Comparison of ENCODE assay signal across 1 fruit fly cellular context in the genomic region with DNA sequence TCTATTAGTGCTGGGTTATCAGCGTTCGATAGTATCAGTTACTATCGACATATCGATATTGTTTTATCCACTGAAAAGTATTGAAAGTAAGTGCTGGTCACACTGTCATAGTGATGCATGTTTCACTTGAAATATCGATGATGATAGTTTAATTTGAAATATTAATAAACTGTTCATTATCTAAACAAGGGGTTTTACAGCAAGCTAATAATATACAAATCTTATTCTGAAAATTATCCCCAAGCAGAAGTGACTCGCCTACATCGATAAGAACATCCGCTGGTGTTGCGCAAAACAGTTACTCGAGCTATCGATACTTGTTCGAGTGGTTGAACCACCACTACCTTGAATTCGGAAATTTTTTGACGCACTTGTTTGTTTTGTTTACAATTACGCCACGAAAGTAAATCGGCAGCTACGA.
A peak's percentile ranks its signal among the peaks of the same experiment; 100 is the strongest.
TF ChIP-seq lines count a peak whose summit lies in the region.

A gene (minus strand): TSS at position 10 of the 421 bp plus-strand sequence.
A gene (plus strand): TSS at position 333 of the 421 bp plus-strand sequence.
A gene (plus strand): TSS at position 333 of the 421 bp plus-strand sequence.

TF ChIP-seq in whole organism, embryonic, 481 proteins besides CTCF, POLR2A, EP300 and RAD21 (continued from another document and continues in another):
- peak; percentile 6 for TF ChIP-seq MTF-1 (GFP tag; optimal IDR thresholded peaks at IDR 0.05; lab: Kevin White, UChicago; ENCODE audit: borderline replicate concordance)
- TF ChIP-seq nau (GFP tag; optimal IDR thresholded peaks at IDR 0.05; lab: Kevin White, UChicago), result no peak
- no peak for TF ChIP-seq CG6254 (GFP tag; optimal IDR thresholded peaks at IDR 0.05; lab: Kevin White, UChicago)
- no peak for TF ChIP-seq run (tag; optimal IDR thresholded peaks at IDR 0.05; lab: Kevin White, UChicago)
- no peak for TF ChIP-seq CG2678 (tag; optimal IDR thresholded peaks at IDR 0.05; lab: Kevin White, UChicago)
- peak; percentile 28 for TF ChIP-seq trh (GFP tag; optimal IDR thresholded peaks at IDR 0.05; lab: Kevin White, UChicago)
- TF ChIP-seq HmgD (GFP tag; optimal IDR thresholded peaks at IDR 0.05; lab: Kevin White, UChicago), result peak; percentile 74
- no peak for TF ChIP-seq gsb-n (tag; optimal IDR thresholded peaks at IDR 0.05; lab: Kevin White, UChicago)
- TF ChIP-seq slbo (GFP tag; IDR thresholded peaks at IDR 0.05; lab: Robert Waterston, UW), result peak; percentile 81
- no peak for TF ChIP-seq CG1529 (GFP tag; optimal IDR thresholded peaks at IDR 0.05; lab: Kevin White, UChicago)
- TF ChIP-seq CG14014 (GFP tag; IDR thresholded peaks at IDR 0.05; lab: Robert Waterston, UW), result peak; percentile 50; the same call in 1 of the 2 replicates
- TF ChIP-seq CG9215 (GFP tag; IDR thresholded peaks at IDR 0.05; lab: Robert Waterston, UW), result no peak; the same call in none of the 2 replicates
- TF ChIP-seq ara (GFP tag; IDR thresholded peaks at IDR 0.05; lab: Robert Waterston, UW), result no peak
- TF ChIP-seq chif (GFP tag; optimal IDR thresholded peaks at IDR 0.05; lab: Kevin White, UChicago), result peak; percentile 64 to 68
- peak; percentile 67; the same call in 1 of the 2 replicates for TF ChIP-seq ssp (GFP tag; IDR thresholded peaks at IDR 0.05; lab: Robert Waterston, UW)
- peak; percentile 73 for TF ChIP-seq CG17829 (tag; optimal IDR thresholded peaks at IDR 0.05; lab: Kevin White, UChicago)
- TF ChIP-seq Dek (tag; optimal IDR thresholded peaks at IDR 0.05; lab: Kevin White, UChicago), result peak; percentile 49
- TF ChIP-seq Stat92E (GFP tag; optimal IDR thresholded peaks at IDR 0.05; lab: Kevin White, UChicago), result no peak
- no peak for TF ChIP-seq GATAe (GFP tag; conservative IDR thresholded peaks at IDR 0.05; lab: Robert Waterston, UW)
- TF ChIP-seq CG17361 (GFP tag; IDR thresholded peaks at IDR 0.05; lab: Robert Waterston, UW), result peak; percentile 79
- peak; percentile 77 for TF ChIP-seq chn (GFP tag; optimal IDR thresholded peaks at IDR 0.05; lab: Kevin White, UChicago)
- peak; percentile 97 for TF ChIP-seq inv (GFP tag; IDR thresholded peaks at IDR 0.05; lab: Robert Waterston, UW; ENCODE audit: partially characterized antibody)
- TF ChIP-seq hth (optimal IDR thresholded peaks at IDR 0.05; lab: Kevin White, UChicago), result no peak
- TF ChIP-seq ems (GFP tag; optimal IDR thresholded peaks at IDR 0.05; lab: Kevin White, UChicago), result peak; percentile 52
- TF ChIP-seq Neu2 (GFP tag; optimal IDR thresholded peaks at IDR 0.05; lab: Kevin White, UChicago; ENCODE audit: borderline replicate concordance), result no peak
- no peak for TF ChIP-seq CG7271 (tag; optimal IDR thresholded peaks at IDR 0.05; lab: Kevin White, UChicago)
- TF ChIP-seq CG3281 (GFP tag; optimal IDR thresholded peaks at IDR 0.05; lab: Kevin White, UChicago), result peak; percentile 27
- TF ChIP-seq sc (optimal IDR thresholded peaks at IDR 0.05; lab: Kevin White, UChicago), result no peak
- TF ChIP-seq sc (GFP tag; optimal IDR thresholded peaks at IDR 0.05; lab: Kevin White, UChicago), result no peak
- peak; percentile 73 for TF ChIP-seq Mad (GFP tag; optimal IDR thresholded peaks at IDR 0.05; lab: Kevin White, UChicago)
- peak; percentile 57; the same call in 1 of the 2 replicates for TF ChIP-seq CG32772 (GFP tag; IDR thresholded peaks at IDR 0.05; lab: Robert Waterston, UW)
- TF ChIP-seq pho (GFP tag; optimal IDR thresholded peaks at IDR 0.05; lab: Kevin White, UChicago), result peak; percentile 73
- TF ChIP-seq en (GFP tag; optimal IDR thresholded peaks at IDR 0.05; lab: Kevin White, UChicago), result peak; percentile 35
- peak; percentile 53 for TF ChIP-seq CG33557 (GFP tag; optimal IDR thresholded peaks at IDR 0.05; lab: Kevin White, UChicago)
- 0 out of 2 replicates have a peak, but pooled peaks have one; percentile 26 for TF ChIP-seq Rx (GFP tag; IDR thresholded peaks at IDR 0.05; lab: Robert Waterston, UW)
- no peak for TF ChIP-seq CG4707 (GFP tag; optimal IDR thresholded peaks at IDR 0.05; lab: Kevin White, UChicago)
- TF ChIP-seq HLH4C (GFP tag; IDR thresholded peaks at IDR 0.05; lab: Robert Waterston, UW; ENCODE audit: partially characterized antibody), result peak; percentile 95
- TF ChIP-seq Dref (GFP tag; IDR thresholded peaks at IDR 0.05; lab: Robert Waterston, UW), result peak; percentile 90
- peak; percentile 16 for TF ChIP-seq CG3407 (GFP tag; optimal IDR thresholded peaks at IDR 0.05; lab: Kevin White, UChicago)
- TF ChIP-seq CG31365 (tag; optimal IDR thresholded peaks at IDR 0.05; lab: Kevin White, UChicago), result no peak
- peak; percentile 53 for TF ChIP-seq tap (tag; optimal IDR thresholded peaks at IDR 0.05; lab: Kevin White, UChicago)
- no peak for TF ChIP-seq CG15514 (GFP tag; optimal IDR thresholded peaks at IDR 0.05; lab: Kevin White, UChicago)
- peak; percentile 58 for TF ChIP-seq Elba2 (GFP tag; optimal IDR thresholded peaks at IDR 0.05; lab: Kevin White, UChicago)
- no peak for TF ChIP-seq pita (GFP tag; optimal IDR thresholded peaks at IDR 0.05; lab: Kevin White, UChicago)
- no peak for TF ChIP-seq eve (GFP tag; optimal IDR thresholded peaks at IDR 0.05; lab: Kevin White, UChicago)
- TF ChIP-seq sr (GFP tag; IDR thresholded peaks at IDR 0.05; lab: Robert Waterston, UW), result no peak
- no peak for TF ChIP-seq CG17912 (GFP tag; optimal IDR thresholded peaks at IDR 0.05; lab: Kevin White, UChicago)
- TF ChIP-seq HLH3B (GFP tag; IDR thresholded peaks at IDR 0.05; lab: Robert Waterston, UW), result peak; percentile 58; the same call in 1 of the 2 replicates
- TF ChIP-seq dimm (GFP tag; IDR thresholded peaks at IDR 0.05; lab: Robert Waterston, UW), result no peak
- TF ChIP-seq Scr (GFP tag; IDR thresholded peaks at IDR 0.05; lab: Robert Waterston, UW; ENCODE audit: partially characterized antibody), result peak; percentile 98
- no peak for TF ChIP-seq Awh (GFP tag; IDR thresholded peaks at IDR 0.05; lab: Robert Waterston, UW)
- peak; percentile 63 for TF ChIP-seq CG1647 (GFP tag; optimal IDR thresholded peaks at IDR 0.05; lab: Kevin White, UChicago)
- TF ChIP-seq bigmax (GFP tag; optimal IDR thresholded peaks at IDR 0.05; lab: Kevin White, UChicago), result no peak
- no peak for TF ChIP-seq CG12219 (GFP tag; optimal IDR thresholded peaks at IDR 0.05; lab: Kevin White, UChicago)
- TF ChIP-seq Sox100B (GFP tag; optimal IDR thresholded peaks at IDR 0.05; lab: Kevin White, UChicago), result no peak
- peak; percentile 69 for TF ChIP-seq pum (GFP tag; optimal IDR thresholded peaks at IDR 0.05; lab: Kevin White, UChicago)
- TF ChIP-seq crc (GFP tag; optimal IDR thresholded peaks at IDR 0.05; lab: Kevin White, UChicago), result no peak
- TF ChIP-seq jing (GFP tag; optimal IDR thresholded peaks at IDR 0.05; lab: Kevin White, UChicago), result no peak
- TF ChIP-seq CG10147 (GFP tag; optimal IDR thresholded peaks at IDR 0.05; lab: Kevin White, UChicago), result peak; percentile 58
- TF ChIP-seq nerfin-1 (tag; optimal IDR thresholded peaks at IDR 0.05; lab: Kevin White, UChicago), result peak; percentile 65
- TF ChIP-seq CG7963 (GFP tag; IDR thresholded peaks at IDR 0.05; lab: Robert Waterston, UW; ENCODE audit: partially characterized antibody), result peak; percentile 93
- no peak for TF ChIP-seq dati (GFP tag; IDR thresholded peaks at IDR 0.05; lab: Robert Waterston, UW)
- peak; percentile 75 for TF ChIP-seq CG10267 (tag; optimal IDR thresholded peaks at IDR 0.05; lab: Kevin White, UChicago)
- TF ChIP-seq fd102C (GFP tag; optimal IDR thresholded peaks at IDR 0.05; lab: Kevin White, UChicago), result no peak
- TF ChIP-seq Usf (GFP tag; optimal IDR thresholded peaks at IDR 0.05; lab: Kevin White, UChicago), result peak; percentile 56
- TF ChIP-seq lola (GFP tag; optimal IDR thresholded peaks at IDR 0.05; lab: Kevin White, UChicago), result peak in 1 of 3 experiments; percentile 62
- TF ChIP-seq Hr3 (GFP tag; optimal IDR thresholded peaks at IDR 0.05; lab: Kevin White, UChicago), result peak; percentile 48
- peak; percentile 38; the same call in 1 of the 3 replicates for TF ChIP-seq B-H1 (GFP tag; IDR thresholded peaks at IDR 0.05; lab: Robert Waterston, UW)
- TF ChIP-seq NK7.1 (GFP tag; optimal IDR thresholded peaks at IDR 0.05; lab: Kevin White, UChicago), result peak; percentile 26
- TF ChIP-seq CG10274 (GFP tag; optimal IDR thresholded peaks at IDR 0.05; lab: Kevin White, UChicago), result no peak
- no peak for TF ChIP-seq Spps (tag; optimal IDR thresholded peaks at IDR 0.05; lab: Kevin White, UChicago)
- TF ChIP-seq stc (GFP tag; IDR thresholded peaks at IDR 0.05; lab: Robert Waterston, UW), result no peak
- peak; percentile 36 for TF ChIP-seq ERR (GFP tag; optimal IDR thresholded peaks at IDR 0.05; lab: Kevin White, UChicago)
- TF ChIP-seq CG12391 (tag; optimal IDR thresholded peaks at IDR 0.05; lab: Kevin White, UChicago), result peak; percentile 84
- TF ChIP-seq ATbp (GFP tag; optimal IDR thresholded peaks at IDR 0.05; lab: Kevin White, UChicago), result no peak
- peak; percentile 18 for TF ChIP-seq pb (GFP tag; optimal IDR thresholded peaks at IDR 0.05; lab: Kevin White, UChicago)
- TF ChIP-seq CG3838 (GFP tag; optimal IDR thresholded peaks at IDR 0.05; lab: Kevin White, UChicago), result peak; percentile 27
- peak; percentile 50; the same call in 1 of the 2 replicates for TF ChIP-seq CG4404 (GFP tag; IDR thresholded peaks at IDR 0.05; lab: Robert Waterston, UW)
- TF ChIP-seq gcm2 (GFP tag; optimal IDR thresholded peaks at IDR 0.05; lab: Kevin White, UChicago), result no peak
- TF ChIP-seq dmrt99B (tag; optimal IDR thresholded peaks at IDR 0.05; lab: Kevin White, UChicago), result no peak
- TF ChIP-seq H2.0 (GFP tag; IDR thresholded peaks at IDR 0.05; lab: Robert Waterston, UW), result no peak; the same call in 1 of the 2 replicates
- TF ChIP-seq CG11093 (GFP tag; IDR thresholded peaks at IDR 0.05; lab: Robert Waterston, UW), result 0 out of 3 replicates have a peak, but pooled peaks have one; percentile 20
- 0 out of 2 replicates have a peak, but pooled peaks have one; percentile 23 for TF ChIP-seq CG10959 (GFP tag; IDR thresholded peaks at IDR 0.05; lab: Robert Waterston, UW)
- peak; percentile 91 for TF ChIP-seq ato (GFP tag; IDR thresholded peaks at IDR 0.05; lab: Robert Waterston, UW; ENCODE audit: partially characterized antibody)
- TF ChIP-seq CG3995 (GFP tag; optimal IDR thresholded peaks at IDR 0.05; lab: Kevin White, UChicago), result peak; percentile 94
- peak; percentile 30 for TF ChIP-seq CG8388 (GFP tag; optimal IDR thresholded peaks at IDR 0.05; lab: Kevin White, UChicago)
- peak; percentile 50 for TF ChIP-seq Bdp1 (GFP tag; optimal IDR thresholded peaks at IDR 0.05; lab: Kevin White, UChicago)
- TF ChIP-seq Poxn (GFP tag; IDR thresholded peaks at IDR 0.05; lab: Robert Waterston, UW), result no peak
- TF ChIP-seq Abd-B (GFP tag; optimal IDR thresholded peaks at IDR 0.05; lab: Kevin White, UChicago), result no peak
- 0 out of 2 replicates have a peak, but pooled peaks have one; percentile 11 for TF ChIP-seq sens-2 (GFP tag; IDR thresholded peaks at IDR 0.05; lab: Robert Waterston, UW)
- TF ChIP-seq CG31388 (GFP tag; optimal IDR thresholded peaks at IDR 0.05; lab: Kevin White, UChicago), result peak; percentile 25
- no peak for TF ChIP-seq Vsx1 (GFP tag; optimal IDR thresholded peaks at IDR 0.05; lab: Kevin White, UChicago)
- peak; percentile 36 for TF ChIP-seq CG8089 (GFP tag; optimal IDR thresholded peaks at IDR 0.05; lab: Kevin White, UChicago)
- peak; percentile 85 for TF ChIP-seq CG4617 (GFP tag; optimal IDR thresholded peaks at IDR 0.05; lab: Kevin White, UChicago; ENCODE audit: borderline replicate concordance)
- peak; percentile 22 for TF ChIP-seq CG10654 (GFP tag; optimal IDR thresholded peaks at IDR 0.05; lab: Kevin White, UChicago)
- TF ChIP-seq trem (tag; optimal IDR thresholded peaks at IDR 0.05; lab: Kevin White, UChicago), result peak; percentile 77
- TF ChIP-seq PHDP (tag; optimal IDR thresholded peaks at IDR 0.05; lab: Kevin White, UChicago), result peak; percentile 58
- TF ChIP-seq CG4328 (GFP tag; optimal IDR thresholded peaks at IDR 0.05; lab: Kevin White, UChicago), result peak; percentile 58
- peak; percentile 31 for TF ChIP-seq CG2202 (tag; optimal IDR thresholded peaks at IDR 0.05; lab: Kevin White, UChicago)
- peak; percentile 49; the same call in 1 of the 2 replicates for TF ChIP-seq CG4730 (GFP tag; IDR thresholded peaks at IDR 0.05; lab: Robert Waterston, UW)
- no peak for TF ChIP-seq CG14965 (GFP tag; optimal IDR thresholded peaks at IDR 0.05; lab: Kevin White, UChicago; ENCODE audit: borderline replicate concordance)
- TF ChIP-seq chinmo (GFP tag; IDR thresholded peaks at IDR 0.05; lab: Robert Waterston, UW; ENCODE audit: partially characterized antibody), result peak; percentile 95
- TF ChIP-seq Opbp (GFP tag; IDR thresholded peaks at IDR 0.05; lab: Robert Waterston, UW; ENCODE audit: partially characterized antibody), result peak; percentile 96
- TF ChIP-seq CG7839 (tag; optimal IDR thresholded peaks at IDR 0.05; lab: Kevin White, UChicago), result no peak
- peak; percentile 89 for TF ChIP-seq CG2120 (GFP tag; optimal IDR thresholded peaks at IDR 0.05; lab: Kevin White, UChicago)
- peak; percentile 65; the same call in 2 of the 3 replicates for TF ChIP-seq tgo (GFP tag; IDR thresholded peaks at IDR 0.05; lab: Robert Waterston, UW)
- TF ChIP-seq seq (GFP tag; IDR thresholded peaks at IDR 0.05; lab: Robert Waterston, UW), result no peak
- TF ChIP-seq CG5953 (GFP tag; IDR thresholded peaks at IDR 0.05; lab: Robert Waterston, UW), result no peak
- no peak for TF ChIP-seq CG17385 (GFP tag; optimal IDR thresholded peaks at IDR 0.05; lab: Kevin White, UChicago)
- TF ChIP-seq Doc2 (GFP tag; IDR thresholded peaks at IDR 0.05; lab: Robert Waterston, UW), result no peak
- no peak for TF ChIP-seq odd (GFP tag; optimal IDR thresholded peaks at IDR 0.05; lab: Kevin White, UChicago)
- TF ChIP-seq Dbx (GFP tag; IDR thresholded peaks at IDR 0.05; lab: Robert Waterston, UW), result peak; percentile 74
- TF ChIP-seq z (GFP tag; IDR thresholded peaks at IDR 0.05; lab: Robert Waterston, UW), result no peak
- 0 out of 3 replicates have a peak, but pooled peaks have one; percentile 28 for TF ChIP-seq CG14050 (GFP tag; IDR thresholded peaks at IDR 0.05; lab: Robert Waterston, UW)
- TF ChIP-seq CG3065 (GFP tag; optimal IDR thresholded peaks at IDR 0.05; lab: Kevin White, UChicago), result peak; percentile 8
- peak; percentile 48 for TF ChIP-seq CG17359 (tag; optimal IDR thresholded peaks at IDR 0.05; lab: Kevin White, UChicago)
- TF ChIP-seq cwo (GFP tag; optimal IDR thresholded peaks at IDR 0.05; lab: Kevin White, UChicago), result no peak
- 0 out of 2 replicates have a peak, but pooled peaks have one; percentile 33 for TF ChIP-seq CG1024 (GFP tag; IDR thresholded peaks at IDR 0.05; lab: Robert Waterston, UW)
- TF ChIP-seq CG4424 (GFP tag; optimal IDR thresholded peaks at IDR 0.05; lab: Kevin White, UChicago), result peak; percentile 72
- no peak for TF ChIP-seq Jarid2 (GFP tag; optimal IDR thresholded peaks at IDR 0.05; lab: Kevin White, UChicago)
- TF ChIP-seq ranshi (GFP tag; IDR thresholded peaks at IDR 0.05; lab: Robert Waterston, UW), result 0 out of 2 replicates have a peak, but pooled peaks have one; percentile 58
- peak; percentile 98 for TF ChIP-seq Dll (GFP tag; IDR thresholded peaks at IDR 0.05; lab: Robert Waterston, UW; ENCODE audit: partially characterized antibody)
